Worm (Caenorhabditis elegans) whole organism, late embryonic: Measurements from ENCODE around the gene F01D5.2.
"Not testable (repeated sequence)": the region's sequence is repeated elsewhere in the genome, so short reads cannot be mapped to it uniquely, and the experiment has no call there.

ENCODE experiments used
- T23F11.4 ChIP-seq: fragments of 200-800 bp; sonication (Bioruptor generic); optimal IDR thresholded peaks from 2 replicates; lab custom pipeline; 2018; ENCODE audit warnings: mild to moderate bottlenecking, missing genetic modification characterization, missing compliant biosample characterization
- Y22D7AL.16 ChIP-seq: sonication (generic microtip); optimal IDR thresholded peaks from 2 replicates; lab custom pipeline; 2016; ENCODE audit warnings: missing genetic modification characterization, missing compliant biosample characterization
- ahr-1 ChIP-seq: sonication (generic microtip); optimal IDR thresholded peaks from 2 replicates; lab custom pipeline; 2016; ENCODE audit warnings: missing genetic modification characterization, missing compliant biosample characterization
- ama-1 ChIP-seq: fragments of 150-350 bp; optimal IDR thresholded peaks from 2 replicates; lab custom pipeline; 2014
- ceh-18 ChIP-seq: sonication (generic microtip); optimal IDR thresholded peaks from 2 replicates; lab custom pipeline; 2016; ENCODE audit warnings: missing genetic modification characterization, missing compliant biosample characterization
- ceh-22 ChIP-seq: sonication (generic microtip); optimal IDR thresholded peaks from 2 replicates; lab custom pipeline; 2017; ENCODE audit warnings: missing biosample characterization, missing genetic modification characterization
- ceh-31 ChIP-seq: sonication (generic microtip); optimal IDR thresholded peaks from 2 replicates; lab custom pipeline; 2016; ENCODE audit warnings: missing genetic modification characterization, missing compliant biosample characterization
- ceh-45 ChIP-seq: fragments of 200-800 bp; sonication (Bioruptor generic); IDR thresholded peaks from 2 replicates; pipeline ENCODE4 v1.3.6; 2022; ENCODE audit warnings: missing genetic modification reagents, missing genetic modification characterization, missing compliant biosample characterization
- ceh-48 ChIP-seq: sonication (generic microtip); optimal IDR thresholded peaks from 2 replicates; lab custom pipeline; 2016; ENCODE audit warnings: missing genetic modification characterization, inconsistent platforms, missing compliant biosample characterization
- dve-1 ChIP-seq: sonication (generic microtip); optimal IDR thresholded peaks from 2 replicates; lab custom pipeline; 2017; ENCODE audit warnings: antibody characterized with exemption, mild to moderate bottlenecking, missing genetic modification characterization, missing compliant biosample characterization
- elt-2 ChIP-seq: sonication (generic microtip); optimal IDR thresholded peaks from 2 replicates; lab custom pipeline; 2016; ENCODE audit warnings: missing genetic modification reagents, missing genetic modification characterization, missing compliant biosample characterization
- fax-1 ChIP-seq: sonication (generic microtip); optimal IDR thresholded peaks from 2 replicates; lab custom pipeline; 2016; ENCODE audit warnings: missing genotype, missing genetic modification characterization, missing compliant biosample characterization
- fkh-6 ChIP-seq: sonication (generic microtip); optimal IDR thresholded peaks from 2 replicates; lab custom pipeline; 2016; ENCODE audit warnings: missing genetic modification characterization, missing compliant biosample characterization
- gmeb-2 ChIP-seq: sonication (generic microtip); optimal IDR thresholded peaks from 2 replicates; lab custom pipeline; 2016; ENCODE audit warnings: missing genetic modification characterization, inconsistent platforms, missing compliant biosample characterization
- hlh-13 ChIP-seq: fragments of 200-800 bp; sonication (Bioruptor generic); optimal IDR thresholded peaks from 2 replicates; lab custom pipeline; 2018; ENCODE audit warnings: mild to moderate bottlenecking, missing genetic modification characterization, missing compliant biosample characterization
- hlh-15 ChIP-seq: sonication (generic microtip); optimal IDR thresholded peaks from 2 replicates; lab custom pipeline; 2016; ENCODE audit warnings: missing genetic modification characterization, missing compliant biosample characterization
- hlh-6 ChIP-seq: sonication (generic microtip); optimal IDR thresholded peaks from 2 replicates; lab custom pipeline; 2016; ENCODE audit warnings: missing genotype, missing genetic modification characterization, missing compliant biosample characterization
- madf-2 ChIP-seq: sonication (generic microtip); optimal IDR thresholded peaks from 2 replicates; lab custom pipeline; 2017; ENCODE audit warnings: missing genetic modification characterization, missing compliant biosample characterization
- nfya-1 ChIP-seq: sonication (generic microtip); optimal IDR thresholded peaks from 2 replicates; lab custom pipeline; 2017; ENCODE audit warnings: missing genetic modification characterization, mild to moderate bottlenecking, missing compliant biosample characterization, antibody characterized with exemption, moderate library complexity
- nhr-11 ChIP-seq: fragments of 150-350 bp; optimal IDR thresholded peaks from 2 replicates; lab custom pipeline; 2014; ENCODE audit warnings: missing biosample characterization, missing genetic modification characterization
- nhr-232 ChIP-seq: sonication (generic microtip); optimal IDR thresholded peaks from 2 replicates; lab custom pipeline; 2016; ENCODE audit warnings: missing genetic modification characterization, missing compliant biosample characterization
- npax-4 ChIP-seq: sonication (generic microtip); optimal IDR thresholded peaks from 2 replicates; lab custom pipeline; 2016; ENCODE audit warnings: missing genetic modification characterization, missing compliant biosample characterization
- odd-2 ChIP-seq: sonication (generic microtip); optimal IDR thresholded peaks from 2 replicates; lab custom pipeline; 2017; ENCODE audit warnings: antibody characterized with exemption, mild to moderate bottlenecking, missing genetic modification characterization, missing compliant biosample characterization
- pat-9 ChIP-seq: fragments of 200-800 bp; sonication (Bioruptor generic); optimal IDR thresholded peaks from 2 replicates; lab custom pipeline; 2018; ENCODE audit warnings: mild to moderate bottlenecking, missing genetic modification characterization, moderate library complexity, missing compliant biosample characterization
- ref-2 ChIP-seq: sonication (generic microtip); optimal IDR thresholded peaks from 2 replicates; lab custom pipeline; 2016; ENCODE audit warnings: missing genetic modification characterization, missing compliant biosample characterization
- rnt-1 ChIP-seq: sonication (generic microtip); optimal IDR thresholded peaks from 2 replicates; lab custom pipeline; 2016; ENCODE audit warnings: missing genetic modification characterization, missing compliant biosample characterization
- sdc-2 ChIP-seq: sonication (generic microtip); optimal IDR thresholded peaks from 2 replicates; lab custom pipeline; 2016; ENCODE audit warnings: missing genotype, missing genetic modification characterization, missing compliant biosample characterization
- unc-3 ChIP-seq, 2 experiments: fragments of 200-800 bp in 1 of 2; sonication (Bioruptor generic) in 1 of 2; sonication (generic microtip) in 1 of 2; conservative IDR thresholded peaks in 1 of 2; optimal IDR thresholded peaks in 1 of 2; 2 replicates each; pipeline versions ENCODE4 v1.3.6 to Lab custom; 2016 to 2022; ENCODE audit warnings: missing compliant biosample characterization in 2 of 2, missing genetic modification characterization in 2 of 2, missing genetic modification reagents in 1 of 2
- unc-42 ChIP-seq: sonication (generic microtip); optimal IDR thresholded peaks from 2 replicates; lab custom pipeline; 2016; ENCODE audit warnings: missing genotype, missing genetic modification characterization, missing compliant biosample characterization

The F01D5.2 gene

ce11 chrII:14036724-14037483 is 38.0 kb upstream of the F01D5.2 start (continued):
- no peak for TF ChIP-seq ref-2
- peak; percentile 67 for TF ChIP-seq unc-42 (tag; lab: Kevin White, UChicago)
- TF ChIP-seq hlh-15 = no peak
- no peak for TF ChIP-seq nhr-11 (tag; lab: Kevin White, UChicago)
- TF ChIP-seq Y22D7AL.16 (tag; lab: Kevin White, UChicago) = no peak

ce11 chrII:14034559-14034958 is 35.7 kb upstream of the F01D5.2 start:
- no peak for TF ChIP-seq nfya-1 (tag; lab: Kevin White, UChicago)
- TF ChIP-seq unc-42 (tag; lab: Kevin White, UChicago) = no peak
- peak; percentile 1 for TF ChIP-seq hlh-6 (tag; lab: Kevin White, UChicago)

DNA sequence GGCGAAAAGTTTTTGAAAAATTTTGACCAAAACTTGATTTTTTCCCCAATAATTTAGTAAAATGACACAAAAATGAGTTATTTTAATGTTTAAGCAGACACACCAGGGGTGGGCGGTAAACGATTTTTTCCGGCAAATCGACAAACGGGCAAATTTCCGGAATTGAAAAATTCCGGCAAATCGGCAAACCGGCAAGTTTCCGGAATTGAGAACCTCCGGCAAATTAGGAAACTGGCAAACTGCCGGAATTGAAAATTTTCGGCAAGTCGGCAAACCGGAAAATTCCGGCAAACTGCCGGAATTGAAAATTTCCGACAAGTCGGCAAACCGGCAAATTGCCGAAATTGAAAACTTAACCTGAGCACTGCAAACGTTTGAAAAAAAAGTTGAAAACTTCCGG is 33.8 kb upstream of the F01D5.2 start:
- TF ChIP-seq hlh-13 (GFP tag; lab: Kevin White, UChicago) = no peak

- TF ChIP-seq ahr-1, nhr-11, ceh-31 (tag; lab: Kevin White, UChicago): not testable (repeated sequence)
Measured at ce11 chrII:14021230-14021629, 22.4 kb upstream of the F01D5.2 start, which contains the start of gene F01D5.10. TSS of gene F01D5.10 (minus strand) at chrII:14021330.

- TF ChIP-seq pat-9 (tag; lab: Kevin White, UChicago) = peak; percentile 37
- TF ChIP-seq unc-3 (GFP tag; conservative IDR thresholded peaks at IDR 0.05; lab: Robert Waterston, UW) = 0 out of 2 replicates have a peak, but pooled peaks have one; percentile 3
- not testable (repeated sequence) for TF ChIP-seq unc-3 (tag; optimal IDR thresholded peaks at IDR 0.05; lab: Kevin White, UChicago)
- TF ChIP-seq ceh-45 = 0 out of 2 replicates have a peak, but pooled peaks have one; percentile 11
Measured at ce11 chrII:14019625-14020024, 20.8 kb upstream of the F01D5.2 start.

DNA sequence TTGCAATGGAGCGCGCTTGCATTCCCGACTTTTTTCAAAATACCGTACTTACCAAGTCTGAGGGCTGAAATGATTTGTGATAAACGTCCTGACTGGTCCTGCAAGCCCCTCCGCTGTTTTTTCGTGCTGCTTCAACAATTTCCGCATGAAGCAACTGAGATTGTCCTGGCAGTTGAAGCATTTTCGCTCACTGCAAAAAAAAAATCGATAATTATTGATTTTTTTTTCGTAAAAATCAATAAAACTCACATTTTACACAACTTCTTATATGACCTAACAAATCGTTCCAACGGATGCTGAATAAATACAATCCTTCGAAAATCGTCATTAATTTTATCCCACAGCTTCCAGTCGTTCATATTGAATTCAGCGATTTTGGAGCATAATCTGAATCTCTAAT is 20.0 kb upstream of the F01D5.2 start:
- TF ChIP-seq ceh-48 (tag; lab: Kevin White, UChicago) (peak; percentile 9), ceh-22 (tag; lab: Kevin White, UChicago) (no peak), madf-2 (tag; lab: Kevin White, UChicago) (no peak)

DNA sequence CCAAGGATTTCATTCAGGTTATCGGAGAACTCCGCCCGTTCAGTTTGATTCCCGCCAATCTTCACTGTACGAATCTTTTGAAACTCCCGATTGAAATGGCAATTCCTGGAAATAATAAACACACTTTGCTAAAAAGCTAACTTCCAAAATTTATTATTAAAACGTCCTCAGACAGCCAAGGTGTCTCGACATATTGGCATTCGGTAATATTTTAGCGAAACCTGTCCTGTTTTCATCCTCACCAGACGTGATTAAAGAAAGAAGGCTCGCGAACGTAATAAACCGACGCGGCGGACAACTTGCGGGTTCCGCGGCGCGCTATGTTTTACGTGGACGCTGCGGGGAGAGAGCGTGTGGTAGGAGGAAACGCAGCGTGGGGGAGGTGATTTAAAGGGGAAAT is 19.3 kb upstream of the F01D5.2 start:
- peak; percentile 9 for TF ChIP-seq nfya-1 (tag; lab: Kevin White, UChicago)
- TF ChIP-seq elt-2 (tag; lab: Kevin White, UChicago) = peak; percentile 7
- TF ChIP-seq fax-1 (tag; lab: Kevin White, UChicago) = no peak
- peak; percentile 76 for TF ChIP-seq ama-1 (lab: Kevin White, UChicago)

ce11 chrII:14016865-14017264 is 18.0 kb upstream of the F01D5.2 start, which contains the start of gene cyp-37A1:
TSS of gene cyp-37A1 (minus strand) at chrII:14016965.
- TF ChIP-seq T23F11.4 = no peak
- TF ChIP-seq nhr-232 (tag; lab: Kevin White, UChicago) = no peak
- no peak for TF ChIP-seq fkh-6 (tag; lab: Kevin White, UChicago)
- TF ChIP-seq hlh-13 (GFP tag; lab: Kevin White, UChicago) = no peak

DNA sequence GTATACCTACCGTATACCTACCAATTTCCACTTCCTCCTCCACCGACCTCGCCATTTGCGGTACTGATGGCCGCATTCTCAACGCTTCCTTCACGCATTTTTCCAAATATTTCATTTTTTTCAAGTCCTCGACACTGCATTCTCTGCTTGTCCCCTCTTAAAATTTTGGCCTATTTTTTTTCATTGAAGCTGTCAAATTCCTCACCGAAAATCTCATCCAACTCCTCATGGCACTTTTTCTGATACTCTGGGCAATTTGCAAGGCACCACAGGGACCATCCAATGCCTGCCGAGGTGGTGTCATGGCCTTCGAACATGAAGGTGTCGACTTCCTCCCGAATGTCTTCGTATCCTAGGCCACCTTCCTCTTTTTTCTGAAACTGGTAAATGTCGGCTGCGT is 15.8 kb upstream of the F01D5.2 start:
- TF ChIP-seq sdc-2 = no peak
- TF ChIP-seq npax-4 (tag; lab: Kevin White, UChicago) = no peak
- TF ChIP-seq odd-2 (tag; lab: Kevin White, UChicago) = no peak
- TF ChIP-seq dve-1 (tag; lab: Kevin White, UChicago) = no peak
- no peak for TF ChIP-seq ceh-48 (tag; lab: Kevin White, UChicago)
- no peak for TF ChIP-seq ceh-18
- TF ChIP-seq rnt-1 (tag; lab: Kevin White, UChicago) = no peak
- TF ChIP-seq gmeb-2 = no peak
